Fruit fly (Drosophila melanogaster) whole organism, embryonic: ENCODE data around the gene CG1998.

Experiments
- CG11398 ChIP-seq: fragments of 200-800 bp; sonication (Bioruptor generic); optimal IDR thresholded peaks from 2 replicates; lab custom pipeline; 2016; ENCODE audit warnings: missing biosample characterization, missing genetic modification characterization
- CG11456 ChIP-seq: fragments of 200-800 bp; sonication (Bioruptor generic); IDR thresholded peaks from 3 replicates; pipeline ENCODE4 v1.3.6; 2022; ENCODE audit warnings: missing biosample characterization, missing genetic modification characterization
- CG12155 ChIP-seq: fragments of 200-800 bp; sonication (Bioruptor generic); optimal IDR thresholded peaks from 3 replicates; lab custom pipeline; 2016; ENCODE audit warnings: missing biosample characterization, missing genetic modification characterization
- CG14860 ChIP-seq: fragments of 200-800 bp; sonication (Bioruptor generic); IDR thresholded peaks from 3 replicates; pipeline ENCODE4 v1.3.6; 2022; ENCODE audit warnings: missing biosample characterization, missing genetic modification characterization; ENCODE audit not compliant: partially characterized antibody
- CG16863 ChIP-seq: fragments of 200-800 bp; sonication (Bioruptor generic); optimal IDR thresholded peaks from 3 replicates; lab custom pipeline; 2016; ENCODE audit warnings: missing biosample characterization, missing genetic modification characterization
- CG17328 ChIP-seq: fragments of 200-800 bp; sonication (Bioruptor generic); IDR thresholded peaks from 2 replicates; pipeline ENCODE4 v1.3.6; 2022; ENCODE audit warnings: missing biosample characterization, missing genetic modification characterization
- CG18476 ChIP-seq: fragments of 200-800 bp; sonication (Bioruptor generic); optimal IDR thresholded peaks from 2 replicates; lab custom pipeline; 2016; ENCODE audit warnings: missing biosample characterization, mild to moderate bottlenecking, missing genetic modification characterization
- CG31224 ChIP-seq: fragments of 200-800 bp; sonication (Bioruptor generic); IDR thresholded peaks from 2 replicates; pipeline ENCODE4 v1.3.6; 2022; ENCODE audit warnings: missing biosample characterization, missing genetic modification characterization
- CG32532 ChIP-seq: fragments of 200-800 bp; sonication (Bioruptor generic); IDR thresholded peaks from 2 replicates; pipeline ENCODE4 v1.3.6; 2022; ENCODE audit warnings: missing biosample characterization, missing genetic modification characterization
- CG3281 ChIP-seq: fragments of 200-800 bp; sonication (Bioruptor generic); optimal IDR thresholded peaks from 3 replicates; lab custom pipeline; 2017; ENCODE audit warnings: missing biosample characterization, mild to moderate bottlenecking, missing genetic modification characterization
- CG33557 ChIP-seq: fragments of 200-800 bp; sonication (Bioruptor generic); optimal IDR thresholded peaks from 2 replicates; lab custom pipeline; 2019; ENCODE audit warnings: missing biosample characterization, mild to moderate bottlenecking, missing genetic modification characterization, moderate library complexity
- CG4282 ChIP-seq: fragments of 200-800 bp; sonication (Bioruptor generic); optimal IDR thresholded peaks from 2 replicates; lab custom pipeline; 2016; ENCODE audit warnings: missing biosample characterization, missing genetic modification characterization
- CG4360 ChIP-seq: fragments of 200-800 bp; sonication (Bioruptor generic); IDR thresholded peaks from 2 replicates; pipeline ENCODE4 v1.3.6; 2022; ENCODE audit warnings: missing biosample characterization, missing genetic modification characterization
- CG4617 ChIP-seq: fragments of 200-800 bp; sonication (Bioruptor generic); optimal IDR thresholded peaks from 3 replicates; lab custom pipeline; 2016; ENCODE audit warnings: missing biosample characterization, missing genetic modification characterization, borderline replicate concordance
- CG6813 ChIP-seq: fragments of 200-800 bp; sonication (Bioruptor generic); optimal IDR thresholded peaks from 2 replicates; lab custom pipeline; 2017; ENCODE audit warnings: missing biosample characterization, missing genetic modification characterization, mild to moderate bottlenecking, moderate library complexity, missing genetic modification reagents
- CG6854 ChIP-seq: fragments of 200-800 bp; sonication (Bioruptor generic); optimal IDR thresholded peaks from 3 replicates; lab custom pipeline; 2017; ENCODE audit warnings: missing biosample characterization, mild to moderate bottlenecking, missing genetic modification characterization
- CG7928 ChIP-seq: fragments of 200-800 bp; sonication (Bioruptor generic); optimal IDR thresholded peaks from 2 replicates; lab custom pipeline; 2017; ENCODE audit warnings: missing biosample characterization, mild to moderate bottlenecking, missing genetic modification characterization
- CG7987 ChIP-seq: fragments of 200-800 bp; sonication (Bioruptor generic); optimal IDR thresholded peaks from 2 replicates; lab custom pipeline; 2018; ENCODE audit warnings: missing biosample characterization, mild to moderate bottlenecking, missing genetic modification characterization, moderate library complexity
- CG8765 ChIP-seq: fragments of 200-800 bp; sonication (Bioruptor generic); IDR thresholded peaks from 2 replicates; pipeline ENCODE4 v1.3.6; 2022; ENCODE audit warnings: missing biosample characterization, missing genetic modification characterization
- CG8944 ChIP-seq: fragments of 200-800 bp; sonication (Bioruptor generic); optimal IDR thresholded peaks from 3 replicates; lab custom pipeline; 2016; ENCODE audit warnings: missing biosample characterization, missing genetic modification characterization
- CrebB ChIP-seq: fragments of 200-800 bp; sonication (Bioruptor generic); optimal IDR thresholded peaks from 3 replicates; lab custom pipeline; 2018; ENCODE audit warnings: missing biosample characterization, mild to moderate bottlenecking, missing genetic modification characterization
- Deaf1 ChIP-seq: fragments of 200-800 bp; optimal IDR thresholded peaks from 3 replicates; lab custom pipeline; 2019; ENCODE audit warnings: missing biosample characterization, mild to moderate bottlenecking, missing genetic modification characterization, moderate library complexity
- Dp ChIP-seq: fragments of 200-800 bp; sonication (Bioruptor generic); optimal IDR thresholded peaks from 2 replicates; lab custom pipeline; 2018; ENCODE audit warnings: missing biosample characterization, mild to moderate bottlenecking, missing genetic modification characterization, moderate library complexity
- Jarid2 ChIP-seq: fragments of 200-800 bp; sonication (Bioruptor generic); optimal IDR thresholded peaks from 3 replicates; lab custom pipeline; 2017; ENCODE audit warnings: mild to moderate bottlenecking, missing biosample characterization, missing genetic modification reagents, missing genetic modification characterization
- Myb ChIP-seq: fragments of 200-800 bp; sonication (Bioruptor generic); optimal IDR thresholded peaks from 2 replicates; lab custom pipeline; 2016; ENCODE audit warnings: missing biosample characterization, missing genetic modification characterization
- Sin3A ChIP-seq: fragments of >200 bp; optimal IDR thresholded peaks from 2 replicates; lab custom pipeline; 2018
- Sry-δ ChIP-seq: fragments of 200-800 bp; sonication (Bioruptor generic); optimal IDR thresholded peaks from 2 replicates; lab custom pipeline; 2016; ENCODE audit warnings: missing biosample characterization, missing genetic modification characterization
- YL-1 ChIP-seq: fragments of 200-800 bp; sonication (Bioruptor generic); optimal IDR thresholded peaks from 3 replicates; lab custom pipeline; 2017; ENCODE audit warnings: missing biosample characterization, mild to moderate bottlenecking, missing genetic modification characterization
- chinmo ChIP-seq: fragments of 200-800 bp; sonication (Bioruptor generic); IDR thresholded peaks from 4 replicates; pipeline ENCODE4 v1.3.6; 2022; ENCODE audit warnings: missing biosample characterization, missing genetic modification characterization; ENCODE audit not compliant: partially characterized antibody
- chm ChIP-seq: fragments of 200-800 bp; sonication (Bioruptor generic); IDR thresholded peaks from 2 replicates; pipeline ENCODE4 v1.3.6; 2022; ENCODE audit warnings: missing biosample characterization, missing genetic modification characterization
- dimm ChIP-seq: fragments of 200-800 bp; sonication (Bioruptor generic); IDR thresholded peaks from 2 replicates; pipeline ENCODE4 v1.3.6; 2022; ENCODE audit warnings: missing biosample characterization, missing genetic modification characterization
- emc ChIP-seq: fragments of 200-800 bp; sonication (Bioruptor generic); optimal IDR thresholded peaks from 2 replicates; lab custom pipeline; 2016; ENCODE audit warnings: missing biosample characterization, missing genetic modification characterization
- fu2 ChIP-seq: fragments of 200-800 bp; sonication (Bioruptor generic); optimal IDR thresholded peaks from 2 replicates; lab custom pipeline; 2016; ENCODE audit warnings: missing biosample characterization, missing genetic modification characterization
- hth ChIP-seq: fragments of >200 bp; optimal IDR thresholded peaks from 2 replicates; lab custom pipeline; 2017; ENCODE audit warnings: inconsistent platforms
- lola ChIP-seq, 3 experiments: fragments of >200 bp in 2 of 3; fragments of 200-800 bp in 1 of 3; sonication (Bioruptor generic) in 1 of 3; optimal IDR thresholded peaks; 2 replicates each; lab custom pipeline; 2017 to 2019; ENCODE audit warnings: missing biosample characterization in 3 of 3, missing genetic modification characterization in 3 of 3, mild to moderate bottlenecking in 1 of 3, moderate library complexity in 1 of 3
- pan ChIP-seq, 4 experiments: fragments of >200 bp in 3 of 4; fragments of 200-800 bp in 1 of 4; sonication (Bioruptor generic) in 1 of 4; optimal IDR thresholded peaks in 3 of 4; IDR thresholded peaks in 1 of 4; 2 replicates each; pipeline versions ENCODE4 v1.3.6 to Lab custom; 2017 to 2022; ENCODE audit warnings: missing biosample characterization in 2 of 4, missing genetic modification characterization in 2 of 4, mixed read lengths in 1 of 4
- peb ChIP-seq: fragments of 200-800 bp; sonication (Bioruptor generic); IDR thresholded peaks from 2 replicates; pipeline ENCODE4 v1.3.6; 2022; ENCODE audit warnings: missing biosample characterization, missing genetic modification characterization
- ranshi ChIP-seq: fragments of 200-800 bp; sonication (Bioruptor generic); IDR thresholded peaks from 2 replicates; pipeline ENCODE4 v1.3.6; 2022; ENCODE audit warnings: missing biosample characterization, missing genetic modification characterization
- row ChIP-seq: fragments of 200-800 bp; sonication (Bioruptor generic); IDR thresholded peaks from 3 replicates; pipeline ENCODE4 v1.3.6; 2022; ENCODE audit warnings: missing biosample characterization, missing genetic modification characterization
- sens ChIP-seq: fragments of 200-800 bp; sonication (Bioruptor generic); peaks from one replicate; lab custom pipeline; 2016; ENCODE audit warnings: missing biosample characterization, missing genetic modification characterization
- shn ChIP-seq: fragments of 200-800 bp; sonication (Bioruptor generic); optimal IDR thresholded peaks from 3 replicates; lab custom pipeline; 2016; ENCODE audit warnings: missing biosample characterization, missing genetic modification characterization
- sisA ChIP-seq: fragments of 200-800 bp; sonication (Bioruptor generic); IDR thresholded peaks from 2 replicates; pipeline ENCODE4 v1.3.6; 2022; ENCODE audit warnings: missing biosample characterization, missing genetic modification characterization
- slp2 ChIP-seq: fragments of 200-800 bp; sonication (Bioruptor generic); optimal IDR thresholded peaks from 2 replicates; lab custom pipeline; 2016; ENCODE audit warnings: missing biosample characterization, missing genetic modification characterization
- twi ChIP-seq: fragments of 200-800 bp; optimal IDR thresholded peaks from 2 replicates; lab custom pipeline; 2019; ENCODE audit warnings: missing biosample characterization, mild to moderate bottlenecking, missing genetic modification characterization, moderate library complexity
- unc-4 ChIP-seq: fragments of 200-800 bp; sonication (Bioruptor generic); IDR thresholded peaks from 2 replicates; pipeline ENCODE4 v1.3.6; 2022; ENCODE audit warnings: missing biosample characterization, missing genetic modification characterization; ENCODE audit not compliant: partially characterized antibody
- vfl ChIP-seq: fragments of 200-800 bp; sonication (Bioruptor generic); optimal IDR thresholded peaks from 2 replicates; lab custom pipeline; 2016; ENCODE audit warnings: missing biosample characterization, missing genetic modification characterization
- vvl ChIP-seq: fragments of 200-800 bp; sonication (Bioruptor generic); IDR thresholded peaks from 2 replicates; pipeline ENCODE4 v1.3.6; 2022; ENCODE audit warnings: missing biosample characterization, missing genetic modification characterization
- zfh2 ChIP-seq: fragments of 200-800 bp; sonication (Bioruptor generic); optimal IDR thresholded peaks from 2 replicates; lab custom pipeline; 2016; ENCODE audit warnings: missing biosample characterization, missing genetic modification characterization

The CG1998 gene

dm6 chrX:13406293-13406692 is 6.6 kb downstream of the CG1998 start (continued):
- TF ChIP-seq unc-4 (GFP tag; lab: Robert Waterston, UW) (no peak), Myb (GFP tag; lab: Kevin White, UChicago) (no peak), chinmo (GFP tag; lab: Robert Waterston, UW) (0 out of 4 replicates have a peak, but pooled peaks have one; percentile 22), twi (tag; lab: Kevin White, UChicago) (no peak), CG4282 (GFP tag; lab: Kevin White, UChicago) (no peak), CG31224 (GFP tag; lab: Robert Waterston, UW) (no peak), Deaf1 (tag; lab: Kevin White, UChicago) (no peak), vvl (GFP tag; lab: Robert Waterston, UW) (no peak), CG4617 (no peak), CG33557 (no peak), slp2 (no peak), fu2 (GFP tag; lab: Kevin White, UChicago) (no peak), CG6813 (GFP tag; lab: Kevin White, UChicago) (no peak)

- peak in 1 of 3 experiments; percentile 64 for TF ChIP-seq lola (GFP tag; optimal IDR thresholded peaks at IDR 0.05; lab: Kevin White, UChicago)
- peak; percentile 26 for TF ChIP-seq emc (GFP tag; lab: Kevin White, UChicago)
- TF ChIP-seq CG16863 (GFP tag; lab: Kevin White, UChicago), result peak; percentile 29
- no peak for TF ChIP-seq Sin3A
- TF ChIP-seq ranshi (GFP tag; lab: Robert Waterston, UW), result peak; percentile 59
- TF ChIP-seq CG7928 (GFP tag; lab: Kevin White, UChicago), result no peak
- peak; percentile 30; the same call in 1 of the 2 replicates for TF ChIP-seq CG17328 (GFP tag; lab: Robert Waterston, UW)
- peak; percentile 66 for TF ChIP-seq Jarid2 (GFP tag; lab: Kevin White, UChicago)
- TF ChIP-seq CG14860 (GFP tag; lab: Robert Waterston, UW), result no peak
- peak; percentile 49; the same call in 1 of the 2 replicates for TF ChIP-seq CG32532 (GFP tag; lab: Robert Waterston, UW)
- peak; percentile 36 for TF ChIP-seq CG12155 (GFP tag; lab: Kevin White, UChicago)
- no peak for TF ChIP-seq Dp (GFP tag; lab: Kevin White, UChicago)
- no peak for TF ChIP-seq CrebB
- peak; percentile 44 for TF ChIP-seq CG6854 (GFP tag; lab: Kevin White, UChicago)
- TF ChIP-seq peb (GFP tag; lab: Robert Waterston, UW), result no peak
- TF ChIP-seq row, result peak; percentile 90
- peak; percentile 87 for TF ChIP-seq sens (GFP tag; lab: Kevin White, UChicago)
- peak; percentile 49 for TF ChIP-seq fu2 (GFP tag; lab: Kevin White, UChicago)
- TF ChIP-seq chm (GFP tag; lab: Robert Waterston, UW), result peak; percentile 46; the same call in 1 of the 2 replicates
- TF ChIP-seq vfl (GFP tag; lab: Kevin White, UChicago), result no peak
- 0 out of 2 replicates have a peak, but pooled peaks have one; percentile 13 for TF ChIP-seq CG4360 (GFP tag; lab: Robert Waterston, UW)
- TF ChIP-seq shn (GFP tag; lab: Kevin White, UChicago), result peak; percentile 56
- TF ChIP-seq CG8765 (GFP tag; lab: Robert Waterston, UW), result no peak
- no peak for TF ChIP-seq CG7987
- TF ChIP-seq CG18476, result peak; percentile 34
- peak; percentile 44 for TF ChIP-seq CG8944
- peak; percentile 57 for TF ChIP-seq sisA (GFP tag; lab: Robert Waterston, UW)
- TF ChIP-seq CG11456 (GFP tag; lab: Robert Waterston, UW), result peak; percentile 76
- TF ChIP-seq YL-1 (GFP tag; lab: Kevin White, UChicago), result no peak
- TF ChIP-seq pan (optimal IDR thresholded peaks at IDR 0.05; lab: Kevin White, UChicago), result no peak
- peak in 1 of 2 experiments; percentile 35 for TF ChIP-seq pan (GFP tag; optimal IDR thresholded peaks at IDR 0.05 in 1 of 2, IDR thresholded peaks at IDR 0.05 in 1 of 2)
- TF ChIP-seq CG3281, result peak; percentile 1
- no peak for TF ChIP-seq dimm (GFP tag; lab: Robert Waterston, UW)
- TF ChIP-seq CG11398 (GFP tag; lab: Kevin White, UChicago), result peak; percentile 43
- peak; percentile 59 for TF ChIP-seq zfh2 (GFP tag; lab: Kevin White, UChicago)
- TF ChIP-seq Sry-δ, result peak; percentile 27
- no peak for TF ChIP-seq hth (lab: Kevin White, UChicago)
Measured at dm6 chrX:13403962-13404830, 8.7 kb downstream of the CG1998 start, which contains the start of gene GstT4. Gene GstT4, plus strand, starts transcription at chrX:13404749.
